Worm (Caenorhabditis elegans): ENCODE data around the gene sre-1.

The sre-1 gene

DNA sequence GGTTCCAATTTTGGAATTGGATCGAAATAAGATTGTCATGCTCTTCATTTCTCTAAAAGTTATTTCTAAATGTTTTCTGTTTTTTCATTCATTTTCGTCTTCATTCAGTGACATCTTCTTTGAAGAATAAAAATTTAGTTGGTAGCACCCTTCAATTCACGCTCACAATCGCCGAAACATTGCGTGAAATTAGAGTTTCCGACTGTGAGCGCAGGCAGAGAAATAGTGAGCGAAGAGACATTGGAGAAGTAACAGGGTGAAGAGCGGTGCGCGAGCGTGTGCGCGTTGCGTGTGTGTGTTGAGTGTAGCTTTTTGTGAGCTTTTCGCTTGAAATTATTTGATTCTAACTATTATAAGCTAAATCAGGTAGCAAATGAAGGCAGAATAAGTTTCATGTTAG, 40.1 kb upstream of the sre-1 start:
- TF ChIP-seq egl-27 (tag; optimal IDR thresholded peaks at IDR 0.05), result no peak
- TF ChIP-seq fkh-10 (GFP tag; optimal IDR thresholded peaks at IDR 0.05), result peak; percentile 9
- TF ChIP-seq aly-2 (tag; optimal IDR thresholded peaks at IDR 0.05), result no peak
- TF ChIP-seq pha-4 (tag; optimal IDR thresholded peaks at IDR 0.05), result peak; percentile 45
- TF ChIP-seq nhr-12 (tag; optimal IDR thresholded peaks at IDR 0.05), result no peak
- TF ChIP-seq fkh-2 (tag; optimal IDR thresholded peaks at IDR 0.05), result no peak
- TF ChIP-seq elt-2 (tag; optimal IDR thresholded peaks at IDR 0.05), result peak; percentile 14
- no peak for TF ChIP-seq ceh-82 (tag; optimal IDR thresholded peaks at IDR 0.05)
- no peak for TF ChIP-seq nhr-77 (tag; optimal IDR thresholded peaks at IDR 0.05)
- TF ChIP-seq nhr-25 (tag; optimal IDR thresholded peaks at IDR 0.05), result peak; percentile 20
- TF ChIP-seq nfya-1 (tag; optimal IDR thresholded peaks at IDR 0.05; ENCODE audit: insufficient read depth), result peak; percentile 71
- no peak for TF ChIP-seq eor-1 (tag; optimal IDR thresholded peaks at IDR 0.05)
- no peak for TF ChIP-seq nhr-28 (tag; optimal IDR thresholded peaks at IDR 0.05)
- TF ChIP-seq snpc-4 (tag; optimal IDR thresholded peaks at IDR 0.05), result peak; percentile 66
- TF ChIP-seq tbx-2 (tag; optimal IDR thresholded peaks at IDR 0.05), result no peak
- TF ChIP-seq ceh-16 (tag; optimal IDR thresholded peaks at IDR 0.05), result no peak
- no peak for TF ChIP-seq ZK546.5 (tag; optimal IDR thresholded peaks at IDR 0.05)
- TF ChIP-seq lin-39 (tag; optimal IDR thresholded peaks at IDR 0.05), result peak; percentile 58
- peak; percentile 74 for TF ChIP-seq hmg-11 (tag; optimal IDR thresholded peaks at IDR 0.05)
- no peak for TF ChIP-seq mdl-1 (tag; optimal IDR thresholded peaks at IDR 0.05)
- no peak for TF ChIP-seq sea-2 (GFP tag; optimal IDR thresholded peaks at IDR 0.05)
- no peak for TF ChIP-seq elt-1 (tag; optimal IDR thresholded peaks at IDR 0.05)
- no peak for TF ChIP-seq daf-12 (tag; optimal IDR thresholded peaks at IDR 0.05)
- no peak for TF ChIP-seq jun-1 (tag; optimal IDR thresholded peaks at IDR 0.05)
- peak; percentile 46 for TF ChIP-seq lin-15B (tag; optimal IDR thresholded peaks at IDR 0.05)

DNA sequence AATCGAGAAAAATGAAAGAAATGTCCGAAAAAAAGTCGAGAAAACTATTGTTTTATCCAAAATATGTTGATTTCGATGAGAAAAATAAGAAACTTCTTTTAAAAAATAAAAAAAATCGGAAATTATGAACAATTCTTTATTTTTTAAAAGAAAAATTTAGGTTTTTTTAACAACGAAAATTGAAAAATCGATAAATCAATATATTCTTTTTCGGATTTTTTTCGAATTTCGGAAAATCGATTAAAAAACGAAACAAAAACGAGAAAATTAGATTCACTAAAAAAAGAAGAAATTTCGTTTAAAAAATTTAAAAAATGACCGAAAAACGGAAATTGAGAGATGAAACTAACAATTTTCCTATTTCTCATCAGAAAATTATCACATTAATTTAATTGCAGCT, 39.5 kb upstream of the sre-1 start:
- TF ChIP-seq pqm-1 (tag; optimal IDR thresholded peaks at IDR 0.05) (no peak), lin-39 (tag; optimal IDR thresholded peaks at IDR 0.05) (no peak), ztf-11 (tag; optimal IDR thresholded peaks at IDR 0.05) (no peak), ceh-28 (tag; optimal IDR thresholded peaks at IDR 0.05) (peak; percentile 66), ceh-9 (tag; optimal IDR thresholded peaks at IDR 0.05) (no peak)

DNA sequence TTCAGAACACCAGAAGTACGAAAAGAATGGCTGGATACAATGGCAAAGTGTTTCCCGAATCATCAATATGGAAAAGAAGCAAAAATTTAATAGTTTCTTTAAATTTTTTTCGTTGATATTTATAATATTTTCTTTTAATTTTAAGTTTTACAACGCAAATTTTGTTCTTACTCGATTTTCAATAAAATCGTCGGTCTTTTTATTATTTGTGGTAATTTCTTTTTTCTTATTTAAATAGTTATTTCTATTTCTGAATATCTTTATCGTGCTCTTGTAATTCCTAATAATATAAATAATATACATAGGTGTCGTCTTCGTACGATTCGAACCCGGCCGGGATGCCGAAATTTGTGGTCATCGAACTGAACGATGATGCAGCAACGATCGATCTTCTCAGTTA, 37.8 kb upstream of the sre-1 start, which contains the start of gene lir-1:
Gene lir-1, plus strand, starts transcription at position 301 of the 400 bp plus-strand sequence.
- no peak for TF ChIP-seq unc-62 (GFP tag; optimal IDR thresholded peaks at IDR 0.05)
- no peak for TF ChIP-seq nfya-1 (tag; optimal IDR thresholded peaks at IDR 0.05; ENCODE audit: insufficient read depth)
- TF ChIP-seq mml-1 (tag; optimal IDR thresholded peaks at IDR 0.05), result no peak
- no peak for TF ChIP-seq nhr-23 (tag; optimal IDR thresholded peaks at IDR 0.05)
- TF ChIP-seq ama-1 (optimal IDR thresholded peaks at IDR 0.05), result no peak
- no peak for TF ChIP-seq ztf-4 (tag; optimal IDR thresholded peaks at IDR 0.05)
- TF ChIP-seq jun-1 (tag; optimal IDR thresholded peaks at IDR 0.05), result no peak
- TF ChIP-seq unc-39 (tag; optimal IDR thresholded peaks at IDR 0.05), result no peak
- TF ChIP-seq nhr-25 (tag; optimal IDR thresholded peaks at IDR 0.05), result no peak
- no peak for TF ChIP-seq ZK546.5 (tag; optimal IDR thresholded peaks at IDR 0.05)
- no peak for TF ChIP-seq lin-39 (tag; optimal IDR thresholded peaks at IDR 0.05)
- no peak for TF ChIP-seq R02D3.7 (tag; optimal IDR thresholded peaks at IDR 0.05)

DNA sequence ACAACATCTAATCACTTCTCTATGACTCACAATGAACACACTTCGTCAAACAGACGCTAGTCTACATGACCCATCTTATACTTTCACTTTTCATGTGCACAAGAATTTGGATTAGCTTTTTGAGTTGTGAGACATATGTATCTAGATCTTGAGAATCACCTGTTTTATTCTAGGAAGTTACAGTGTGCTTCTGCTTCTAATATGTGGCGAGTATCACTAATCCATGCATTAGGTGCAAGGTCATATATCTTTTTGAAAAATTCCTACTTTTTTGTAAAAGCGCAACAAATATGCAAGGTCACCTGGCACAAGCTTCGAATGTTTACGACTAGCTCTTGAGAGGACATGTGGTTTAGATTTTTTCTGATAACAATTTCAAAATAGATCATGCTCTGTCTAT, 33.8 kb upstream of the sre-1 start:
- no peak for TF ChIP-seq mml-1 (tag; optimal IDR thresholded peaks at IDR 0.05)
- no peak for TF ChIP-seq zag-1 (tag; optimal IDR thresholded peaks at IDR 0.05)
- TF ChIP-seq nhr-28 (tag; optimal IDR thresholded peaks at IDR 0.05), result no peak
- no peak for TF ChIP-seq egl-27 (tag; optimal IDR thresholded peaks at IDR 0.05)
- TF ChIP-seq egl-5 (tag; optimal IDR thresholded peaks at IDR 0.05), result no peak
- no peak for TF ChIP-seq pha-4 (tag; optimal IDR thresholded peaks at IDR 0.05)
- TF ChIP-seq ztf-11 (tag; optimal IDR thresholded peaks at IDR 0.05), result no peak
- no peak for TF ChIP-seq ceh-9 (tag; optimal IDR thresholded peaks at IDR 0.05)
- TF ChIP-seq ZK546.5 (tag; optimal IDR thresholded peaks at IDR 0.05), result no peak
- no peak for TF ChIP-seq lin-39 (tag; optimal IDR thresholded peaks at IDR 0.05)
- TF ChIP-seq ceh-28 (tag; optimal IDR thresholded peaks at IDR 0.05), result no peak
- no peak for TF ChIP-seq mdl-1 (tag; optimal IDR thresholded peaks at IDR 0.05)
- no peak for TF ChIP-seq nhr-76 (tag; optimal IDR thresholded peaks at IDR 0.05)
- TF ChIP-seq nhr-67 (tag; optimal IDR thresholded peaks at IDR 0.05), result no peak
- no peak for TF ChIP-seq nhr-23 (tag; optimal IDR thresholded peaks at IDR 0.05)
- TF ChIP-seq nhr-25 (tag; optimal IDR thresholded peaks at IDR 0.05), result no peak
- TF ChIP-seq elt-1 (tag; optimal IDR thresholded peaks at IDR 0.05), result no peak
- TF ChIP-seq ama-1 (optimal IDR thresholded peaks at IDR 0.05), result no peak
- no peak for TF ChIP-seq skn-1 (tag; optimal IDR thresholded peaks at IDR 0.05)
- no peak for TF ChIP-seq hmg-11 (tag; optimal IDR thresholded peaks at IDR 0.05)
